Worm (Caenorhabditis elegans) whole organism, L2 larva: ENCODE data around the gene R08C7.4.

Experiments
- C34F6.9 ChIP-seq: fragments of 150-350 bp; optimal IDR thresholded peaks from 2 replicates; lab custom pipeline; 2014; ENCODE audit warnings: missing biosample characterization, missing genetic modification characterization
- F13H6.1 ChIP-seq: sonication (generic microtip); optimal IDR thresholded peaks from 2 replicates; lab custom pipeline; 2016; ENCODE audit warnings: missing genetic modification characterization, missing compliant biosample characterization
- R02D3.7 ChIP-seq: fragments of 150-350 bp; optimal IDR thresholded peaks from 2 replicates; lab custom pipeline; 2014; ENCODE audit warnings: missing biosample characterization, missing genetic modification characterization
- Y55F3AM.14 ChIP-seq: fragments of 200-800 bp; sonication (Bioruptor generic); optimal IDR thresholded peaks from 2 replicates; lab custom pipeline; 2018; ENCODE audit warnings: mild to moderate bottlenecking, missing genetic modification characterization, missing compliant biosample characterization
- ZK546.5 ChIP-seq: sonication (generic microtip); optimal IDR thresholded peaks from 2 replicates; lab custom pipeline; 2017; ENCODE audit warnings: missing biosample characterization, missing genetic modification characterization
- aly-2 ChIP-seq: fragments of 150-350 bp; optimal IDR thresholded peaks from 2 replicates; lab custom pipeline; 2014; ENCODE audit warnings: missing biosample characterization, missing genetic modification characterization
- ama-1 ChIP-seq: fragments of 150-350 bp; optimal IDR thresholded peaks from 2 replicates; lab custom pipeline; 2018; ENCODE audit warnings: inconsistent platforms
- blmp-1 ChIP-seq: sonication (generic microtip); optimal IDR thresholded peaks from 2 replicates; lab custom pipeline; 2017; ENCODE audit warnings: missing genetic modification characterization, mild to moderate bottlenecking, missing compliant biosample characterization, antibody characterized with exemption, moderate library complexity; ENCODE audit not compliant: insufficient read depth
- ceh-16 ChIP-seq: fragments of 150-350 bp; optimal IDR thresholded peaks from 2 replicates; lab custom pipeline; 2014; ENCODE audit warnings: missing biosample characterization, missing genetic modification characterization
- crh-2 ChIP-seq: sonication (generic microtip); optimal IDR thresholded peaks from 2 replicates; lab custom pipeline; 2017; ENCODE audit warnings: missing biosample characterization, missing genetic modification characterization
- dmd-4 ChIP-seq: sonication (generic microtip); optimal IDR thresholded peaks from 2 replicates; lab custom pipeline; 2017; ENCODE audit warnings: missing biosample characterization, missing genetic modification characterization
- elt-1 ChIP-seq: fragments of 150-350 bp; optimal IDR thresholded peaks from 2 replicates; lab custom pipeline; 2014; ENCODE audit warnings: missing biosample characterization, missing genetic modification characterization
- elt-3 ChIP-seq: sonication (generic microtip); optimal IDR thresholded peaks from 2 replicates; lab custom pipeline; 2017; ENCODE audit warnings: missing biosample characterization, missing genetic modification characterization
- fos-1 ChIP-seq: fragments of 150-350 bp; optimal IDR thresholded peaks from 2 replicates; lab custom pipeline; 2014; ENCODE audit warnings: missing biosample characterization, missing genetic modification characterization
- gmeb-1 ChIP-seq: fragments of 150-350 bp; optimal IDR thresholded peaks from 2 replicates; lab custom pipeline; 2014; ENCODE audit warnings: missing biosample characterization, missing genetic modification characterization
- lin-11 ChIP-seq: fragments of 150-350 bp; sonication (generic microtip); optimal IDR thresholded peaks from 2 replicates; lab custom pipeline; 2014; ENCODE audit warnings: missing biosample characterization, missing genetic modification characterization, inconsistent platforms, mixed read lengths
- lin-13 ChIP-seq: fragments of 150-350 bp; optimal IDR thresholded peaks from 2 replicates; lab custom pipeline; 2014; ENCODE audit warnings: missing biosample characterization, missing genetic modification reagents, missing genetic modification characterization
- lsy-2 ChIP-seq, 2 experiments: fragments of 150-350 bp in 1 of 2; sonication (generic microtip) in 1 of 2; optimal IDR thresholded peaks; 2 replicates each; lab custom pipeline; 2014 to 2017; ENCODE audit warnings: missing biosample characterization in 2 of 2, missing genetic modification characterization in 2 of 2
- mab-5 ChIP-seq: fragments of 150-350 bp; optimal IDR thresholded peaks from 2 replicates; lab custom pipeline; 2014; ENCODE audit warnings: missing biosample characterization, missing genetic modification characterization
- mbf-1 ChIP-seq: sonication (generic microtip); optimal IDR thresholded peaks from 2 replicates; lab custom pipeline; 2017; ENCODE audit warnings: missing biosample characterization, missing genetic modification characterization
- mdl-1 ChIP-seq, 2 experiments: fragments of 150-350 bp in 1 of 2; sonication (generic microtip) in 1 of 2; optimal IDR thresholded peaks; 2 replicates each; lab custom pipeline; 2017; ENCODE audit warnings: missing biosample characterization in 2 of 2, missing genetic modification characterization in 2 of 2
- nhr-12 ChIP-seq: fragments of 150-350 bp; optimal IDR thresholded peaks from 2 replicates; lab custom pipeline; 2014; ENCODE audit warnings: missing biosample characterization, missing genetic modification characterization
- nhr-129 ChIP-seq: fragments of 150-350 bp; optimal IDR thresholded peaks from 2 replicates; lab custom pipeline; 2014; ENCODE audit warnings: missing biosample characterization, missing genetic modification characterization
- nhr-21 ChIP-seq: fragments of 150-350 bp; optimal IDR thresholded peaks from 2 replicates; lab custom pipeline; 2014; ENCODE audit warnings: missing biosample characterization, missing genetic modification characterization
- nhr-23 ChIP-seq: fragments of 150-350 bp; optimal IDR thresholded peaks from 2 replicates; lab custom pipeline; 2014; ENCODE audit warnings: missing biosample characterization, missing genetic modification reagents, missing genetic modification characterization
- nhr-237 ChIP-seq: fragments of 150-350 bp; optimal IDR thresholded peaks from 2 replicates; lab custom pipeline; 2014; ENCODE audit warnings: missing biosample characterization, missing genetic modification characterization
- nhr-25 ChIP-seq: fragments of 150-350 bp; sonication (generic microtip); optimal IDR thresholded peaks from 3 replicates; lab custom pipeline; 2014; ENCODE audit warnings: missing biosample characterization, missing genetic modification characterization
- nhr-77 ChIP-seq: fragments of 150-350 bp; optimal IDR thresholded peaks from 2 replicates; lab custom pipeline; 2014; ENCODE audit warnings: missing biosample characterization, missing genetic modification characterization
- peb-1 ChIP-seq: fragments of 150-350 bp; optimal IDR thresholded peaks from 2 replicates; lab custom pipeline; 2014; ENCODE audit warnings: missing biosample characterization, missing genetic modification characterization
- sem-4 ChIP-seq: fragments of 150-350 bp; optimal IDR thresholded peaks from 2 replicates; lab custom pipeline; 2014; ENCODE audit warnings: missing biosample characterization, missing genetic modification reagents, missing genetic modification characterization
- skn-1 ChIP-seq: sonication (generic microtip); optimal IDR thresholded peaks from 2 replicates; lab custom pipeline; 2017; ENCODE audit warnings: missing biosample characterization, missing genetic modification characterization
- sma-3 ChIP-seq: sonication (generic microtip); optimal IDR thresholded peaks from 2 replicates; lab custom pipeline; 2016; ENCODE audit warnings: missing genetic modification reagents, missing genetic modification characterization, missing compliant biosample characterization
- sma-9 ChIP-seq, 2 experiments: fragments of 150-350 bp in 1 of 2; sonication (generic microtip) in 1 of 2; optimal IDR thresholded peaks; 2 replicates each; lab custom pipeline; 2014 to 2016; ENCODE audit warnings: missing genetic modification characterization in 2 of 2, mild to moderate bottlenecking in 1 of 2, missing biosample characterization in 1 of 2, missing compliant biosample characterization in 1 of 2, missing genetic modification reagents in 1 of 2, moderate library complexity in 1 of 2
- snpc-4 ChIP-seq: fragments of 150-350 bp; optimal IDR thresholded peaks from 2 replicates; lab custom pipeline; 2014; ENCODE audit warnings: missing biosample characterization, missing genetic modification characterization
- unc-39 ChIP-seq: fragments of 150-350 bp; optimal IDR thresholded peaks from 2 replicates; lab custom pipeline; 2014; ENCODE audit warnings: missing biosample characterization, missing genetic modification characterization
- unc-55 ChIP-seq: fragments of 150-350 bp; sonication (generic microtip); optimal IDR thresholded peaks from 3 replicates; lab custom pipeline; 2014; ENCODE audit warnings: missing biosample characterization, missing genetic modification reagents, missing genetic modification characterization
- unc-62 ChIP-seq: fragments of 150-350 bp; optimal IDR thresholded peaks from 2 replicates; lab custom pipeline; 2014; ENCODE audit warnings: missing biosample characterization, missing genetic modification reagents, missing genetic modification characterization
- zag-1 ChIP-seq: fragments of 150-350 bp; optimal IDR thresholded peaks from 2 replicates; lab custom pipeline; 2014; ENCODE audit warnings: missing biosample characterization, missing genetic modification characterization
- ztf-11 ChIP-seq: sonication (generic microtip); optimal IDR thresholded peaks from 2 replicates; lab custom pipeline; 2017; ENCODE audit warnings: missing biosample characterization, missing genetic modification characterization
- ztf-4 ChIP-seq: fragments of 150-350 bp; optimal IDR thresholded peaks from 2 replicates; lab custom pipeline; 2014; ENCODE audit warnings: missing biosample characterization, missing genetic modification characterization

Gene R08C7.4

DNA sequence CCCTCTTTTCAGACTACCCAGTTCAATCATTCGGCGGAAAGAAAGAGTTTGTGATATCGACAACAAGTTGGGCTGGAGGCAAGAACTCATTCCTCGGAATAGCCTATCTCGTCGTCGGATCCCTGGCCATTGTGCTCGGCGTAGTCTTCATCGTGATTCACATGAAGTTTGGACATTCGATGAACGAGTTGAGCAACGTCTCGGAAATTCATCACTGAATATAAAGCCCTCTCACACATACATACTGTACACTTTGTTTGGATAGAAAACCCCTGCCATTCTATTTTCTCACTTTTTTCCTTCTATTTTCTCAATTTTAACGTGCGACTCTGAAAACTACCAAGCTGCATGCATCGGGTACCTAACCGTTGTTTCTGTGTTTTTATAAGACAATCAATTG is 14.6 kb downstream of the R08C7.4 start, which contains the start of gene R08C7.12:
Gene R08C7.12 (plus strand): TSS at position 301 of the 400 bp plus-strand sequence.
- TF ChIP-seq ztf-11 (no peak), sma-9 (GFP tag; optimal IDR thresholded peaks at IDR 0.05; lab: Kevin White, UChicago) (no peak), sma-9 (tag; optimal IDR thresholded peaks at IDR 0.05; lab: Kevin White, UChicago) (no peak), peb-1 (no peak), lsy-2 (tag; optimal IDR thresholded peaks at IDR 0.05; lab: Kevin White, UChicago) (no peak), snpc-4 (no peak), elt-1 (tag; lab: Kevin White, UChicago) (no peak), unc-39 (no peak)

- TF ChIP-seq aly-2 (tag; lab: Kevin White, UChicago): no peak
- no peak for TF ChIP-seq unc-55
- peak; percentile 31 for TF ChIP-seq crh-2 (tag; lab: Kevin White, UChicago)
- TF ChIP-seq lin-13 (GFP tag; lab: Kevin White, UChicago): no peak
- TF ChIP-seq mbf-1 (tag; lab: Kevin White, UChicago): no peak
- TF ChIP-seq C34F6.9 (tag; lab: Kevin White, UChicago): no peak
- TF ChIP-seq nhr-12 (tag; lab: Kevin White, UChicago): no peak
- no peak for TF ChIP-seq ZK546.5 (tag; lab: Kevin White, UChicago)
- TF ChIP-seq sma-9 (GFP tag; optimal IDR thresholded peaks at IDR 0.05; lab: Kevin White, UChicago): peak; percentile 62
- no peak for TF ChIP-seq sma-9 (tag; optimal IDR thresholded peaks at IDR 0.05; lab: Kevin White, UChicago)
- no peak for TF ChIP-seq lsy-2 (tag; optimal IDR thresholded peaks at IDR 0.05; lab: Kevin White, UChicago)
- TF ChIP-seq Y55F3AM.14 (GFP tag; lab: Kevin White, UChicago): no peak
- no peak for TF ChIP-seq ztf-4 (tag; lab: Kevin White, UChicago)
- TF ChIP-seq mab-5 (tag; lab: Kevin White, UChicago): no peak
- TF ChIP-seq nhr-77 (tag; lab: Kevin White, UChicago): no peak
- no peak for TF ChIP-seq blmp-1
- TF ChIP-seq gmeb-1 (tag; lab: Kevin White, UChicago): peak; percentile 13
- TF ChIP-seq nhr-21 (tag; lab: Kevin White, UChicago): no peak
- peak; percentile 34 for TF ChIP-seq fos-1 (tag; lab: Kevin White, UChicago)
- TF ChIP-seq skn-1 (tag; lab: Kevin White, UChicago): no peak
- TF ChIP-seq snpc-4: no peak
- TF ChIP-seq nhr-129 (tag; lab: Kevin White, UChicago): no peak
- peak; percentile 31 for TF ChIP-seq F13H6.1 (tag; lab: Kevin White, UChicago)
- peak; percentile 60 for TF ChIP-seq sma-3
- TF ChIP-seq sem-4 (tag; lab: Kevin White, UChicago): no peak
- TF ChIP-seq nhr-23 (tag; lab: Kevin White, UChicago): no peak
- TF ChIP-seq dmd-4 (tag; lab: Kevin White, UChicago): no peak
- TF ChIP-seq zag-1 (tag; lab: Kevin White, UChicago): no peak
Measured at ce11 chrIV:4449843-4450242, 15.0 kb downstream of the R08C7.4 start.

DNA sequence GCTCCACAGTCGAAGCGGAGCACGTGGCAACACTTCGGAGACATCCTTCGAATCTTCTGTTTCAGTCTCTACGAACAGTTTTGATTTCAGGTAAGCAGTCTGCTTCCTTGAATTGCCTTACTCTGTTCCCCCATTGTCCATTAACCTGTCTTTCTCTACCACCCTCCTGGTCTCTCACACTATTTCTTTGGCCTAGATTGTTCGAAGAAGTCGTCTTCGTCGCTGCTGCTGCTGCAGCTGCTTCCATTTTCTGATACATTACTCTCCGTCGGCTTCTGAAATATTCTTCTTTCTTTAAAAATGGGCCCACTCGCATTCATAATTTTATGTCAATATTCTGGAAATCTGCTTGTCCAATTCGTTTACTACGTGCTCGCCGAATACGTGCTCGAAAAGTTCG is 16.7 kb downstream of the R08C7.4 start, which contains the start of gene R08C7.1:
Gene R08C7.1 (plus strand): TSS at position 301 of the 400 bp plus-strand sequence.
- no peak for TF ChIP-seq lin-11 (tag; lab: Kevin White, UChicago)
- no peak for TF ChIP-seq nhr-25 (tag; lab: Kevin White, UChicago)
- TF ChIP-seq ama-1: no peak
- no peak for TF ChIP-seq ztf-11
- no peak for TF ChIP-seq elt-3
- no peak for TF ChIP-seq R02D3.7 (tag; lab: Kevin White, UChicago)
- TF ChIP-seq sma-3: no peak
- TF ChIP-seq ZK546.5 (tag; lab: Kevin White, UChicago): no peak
- no peak for TF ChIP-seq peb-1

- TF ChIP-seq sma-3 (peak; percentile 29), lsy-2 (tag; optimal IDR thresholded peaks at IDR 0.05; lab: Kevin White, UChicago) (peak in 1 of 2 experiments; percentile 26), F13H6.1 (tag; lab: Kevin White, UChicago) (peak; percentile 62), lin-13 (GFP tag; lab: Kevin White, UChicago) (peak; percentile 15), nhr-25 (tag; lab: Kevin White, UChicago) (peak; percentile 29), mdl-1 (tag; optimal IDR thresholded peaks at IDR 0.05; lab: Kevin White, UChicago) (no peak), unc-62 (GFP tag; lab: Kevin White, UChicago) (no peak), blmp-1 (peak; percentile 38), peb-1 (peak; percentile 29), ceh-16 (peak; percentile 34), crh-2 (tag; lab: Kevin White, UChicago) (no peak), nhr-129 (tag; lab: Kevin White, UChicago) (peak; percentile 53), nhr-237 (tag; lab: Kevin White, UChicago) (no peak)
Measured at ce11 chrIV:4454330-4455173, 19.7 kb downstream of the R08C7.4 start, which contains the start of gene R08C7.11. R08C7.11 (minus strand) TSS chrIV:4454937.
